Worm (Caenorhabditis elegans) whole organism, young adult: ENCODE data around the gene plg-1.

ENCODE experiments used
- B0035.1 ChIP-seq: sonication (generic microtip); optimal IDR thresholded peaks from 2 replicates; lab custom pipeline; 2016; ENCODE audit warnings: missing genetic modification characterization, mild to moderate bottlenecking, missing compliant biosample characterization, missing genotype, missing genetic modification reagents
- C06A6.2 ChIP-seq: fragments of 200-800 bp; sonication (Bioruptor generic); conservative IDR thresholded peaks from 2 replicates; pipeline ENCODE4 v1.3.6; 2022; ENCODE audit warnings: missing genetic modification characterization, missing compliant biosample characterization
- F23B12.7 ChIP-seq: sonication (generic microtip); optimal IDR thresholded peaks from 2 replicates; lab custom pipeline; 2017; ENCODE audit warnings: missing genetic modification characterization, mild to moderate bottlenecking, missing compliant biosample characterization, antibody characterized with exemption, moderate library complexity; ENCODE audit not compliant: insufficient read depth
- Y53F4B.3 ChIP-seq: fragments of 200-800 bp; sonication (Bioruptor generic); IDR thresholded peaks from 2 replicates; pipeline ENCODE4 v1.3.6; 2022; ENCODE audit warnings: missing genetic modification reagents, missing genetic modification characterization, missing compliant biosample characterization
- Y56A3A.18 ChIP-seq: fragments of 200-800 bp; sonication (Bioruptor generic); IDR thresholded peaks from 2 replicates; pipeline ENCODE4 v1.3.6; 2022; ENCODE audit warnings: missing genetic modification reagents, missing genetic modification characterization, missing compliant biosample characterization
- Y67H2A.10 ChIP-seq: fragments of 200-800 bp; sonication (Bioruptor generic); conservative IDR thresholded peaks from 2 replicates; pipeline ENCODE4 v1.3.6; 2022; ENCODE audit warnings: missing genetic modification reagents, missing genetic modification characterization, missing compliant biosample characterization
- Y95B8A.8 ChIP-seq: fragments of 200-800 bp; sonication (Bioruptor generic); IDR thresholded peaks from 2 replicates; pipeline ENCODE4 v1.3.6; 2022; ENCODE audit warnings: missing genetic modification reagents, missing genetic modification characterization, missing compliant biosample characterization
- attf-6 ChIP-seq: fragments of 200-800 bp; sonication (Bioruptor generic); IDR thresholded peaks from 2 replicates; pipeline ENCODE4 v1.3.6; 2022; ENCODE audit warnings: missing genetic modification reagents, missing genetic modification characterization, missing compliant biosample characterization
- bed-2 ChIP-seq: fragments of 200-800 bp; sonication (Bioruptor generic); IDR thresholded peaks from 2 replicates; pipeline ENCODE4 v1.3.6; 2022; ENCODE audit warnings: missing genetic modification reagents, missing genetic modification characterization, missing compliant biosample characterization
- cebp-2 ChIP-seq: fragments of 200-800 bp; sonication (Bioruptor generic); IDR thresholded peaks from 2 replicates; pipeline ENCODE4 v1.3.6; 2022; ENCODE audit warnings: missing genetic modification characterization, missing compliant biosample characterization
- die-1 ChIP-seq: sonication (generic microtip); optimal IDR thresholded peaks from 2 replicates; lab custom pipeline; 2016; ENCODE audit warnings: missing genotype, mild to moderate bottlenecking, missing genetic modification characterization, missing compliant biosample characterization
- dox-1 ChIP-seq: fragments of 200-800 bp; sonication (Bioruptor generic); IDR thresholded peaks from 2 replicates; pipeline ENCODE4 v1.3.6; 2022; ENCODE audit warnings: missing genetic modification reagents, missing genetic modification characterization, missing compliant biosample characterization
- dpff-1 ChIP-seq: sonication (generic microtip); optimal IDR thresholded peaks from 2 replicates; lab custom pipeline; 2017; ENCODE audit warnings: mild to moderate bottlenecking, missing genetic modification characterization, missing compliant biosample characterization
- dpl-1 ChIP-seq: fragments of 150-350 bp; optimal IDR thresholded peaks from 2 replicates; lab custom pipeline; 2014; ENCODE audit warnings: missing biosample characterization, missing genetic modification reagents, missing genetic modification characterization
- efl-1 ChIP-seq: fragments of 150-350 bp; optimal IDR thresholded peaks from 2 replicates; lab custom pipeline; 2014; ENCODE audit warnings: missing biosample characterization, missing genetic modification reagents, missing genetic modification characterization
- egl-18 ChIP-seq: fragments of 200-800 bp; sonication (Bioruptor generic); IDR thresholded peaks from 2 replicates; pipeline ENCODE4 v1.3.6; 2022; ENCODE audit warnings: missing genetic modification reagents, missing genetic modification characterization, missing compliant biosample characterization
- egrh-3 ChIP-seq: fragments of 200-800 bp; sonication (Bioruptor generic); IDR thresholded peaks from 2 replicates; pipeline ENCODE4 v1.3.6; 2022; ENCODE audit warnings: missing genetic modification reagents, missing genetic modification characterization, missing compliant biosample characterization
- gei-17 ChIP-seq: fragments of 200-800 bp; sonication (Bioruptor generic); optimal IDR thresholded peaks from 2 replicates; lab custom pipeline; 2018; ENCODE audit warnings: mild to moderate bottlenecking, missing genetic modification characterization, missing compliant biosample characterization
- hmg-20 ChIP-seq: fragments of 200-800 bp; sonication (Bioruptor generic); IDR thresholded peaks from 2 replicates; pipeline ENCODE4 v1.3.6; 2022; ENCODE audit warnings: missing genetic modification reagents, missing genetic modification characterization, missing compliant biosample characterization
- let-607 ChIP-seq, 2 experiments: fragments of 200-800 bp in 1 of 2; sonication (Bioruptor generic) in 1 of 2; sonication (generic microtip) in 1 of 2; optimal IDR thresholded peaks; 2 replicates each; lab custom pipeline; 2016 to 2018; ENCODE audit warnings: mild to moderate bottlenecking in 2 of 2, missing compliant biosample characterization in 2 of 2, missing genetic modification characterization in 2 of 2, moderate library complexity in 2 of 2, missing genotype in 1 of 2
- lin-35 ChIP-seq, 3 experiments: fragments of 150-350 bp in 2 of 3; sonication (generic microtip) in 1 of 3; optimal IDR thresholded peaks; 2 replicates each; lab custom pipeline; 2014 to 2018; ENCODE audit warnings: missing biosample characterization in 3 of 3, missing genetic modification characterization in 3 of 3, missing genetic modification reagents in 3 of 3
- lin-40 ChIP-seq: sonication (generic microtip); optimal IDR thresholded peaks from 2 replicates; lab custom pipeline; 2016; ENCODE audit warnings: missing genetic modification characterization, mild to moderate bottlenecking, missing compliant biosample characterization, missing genotype, missing genetic modification reagents
- lin-54 ChIP-seq: fragments of 200-800 bp; sonication (Bioruptor generic); optimal IDR thresholded peaks from 2 replicates; lab custom pipeline; 2018; ENCODE audit warnings: mild to moderate bottlenecking, missing genetic modification characterization, missing compliant biosample characterization
- lsl-1 ChIP-seq: fragments of 200-800 bp; sonication (Bioruptor generic); optimal IDR thresholded peaks from 2 replicates; lab custom pipeline; 2018; ENCODE audit warnings: mild to moderate bottlenecking, missing genetic modification characterization, moderate library complexity, missing compliant biosample characterization
- lsy-27 ChIP-seq: sonication (generic microtip); optimal IDR thresholded peaks from 2 replicates; lab custom pipeline; 2017; ENCODE audit warnings: missing genetic modification characterization, mild to moderate bottlenecking, missing compliant biosample characterization, antibody characterized with exemption, missing genotype, borderline replicate concordance; ENCODE audit not compliant: insufficient read depth
- madf-3 ChIP-seq: fragments of 200-800 bp; sonication (Bioruptor generic); IDR thresholded peaks from 2 replicates; pipeline ENCODE4 v1.3.6; 2022; ENCODE audit warnings: missing genetic modification reagents, missing genetic modification characterization, missing compliant biosample characterization
- madf-8 ChIP-seq: fragments of 200-800 bp; sonication (Bioruptor generic); conservative IDR thresholded peaks from 2 replicates; pipeline ENCODE4 v1.3.6; 2022; ENCODE audit warnings: missing genetic modification reagents, missing genetic modification characterization, missing compliant biosample characterization
- mcd-1 ChIP-seq: fragments of 200-800 bp; sonication (Bioruptor generic); IDR thresholded peaks from 2 replicates; pipeline ENCODE4 v1.3.6; 2022; ENCODE audit warnings: missing genetic modification reagents, missing genetic modification characterization, missing compliant biosample characterization
- mes-4 ChIP-seq: sonication (generic microtip); optimal IDR thresholded peaks from 2 replicates; lab custom pipeline; 2016; ENCODE audit warnings: missing genotype, missing genetic modification characterization, missing compliant biosample characterization
- mxl-1 ChIP-seq: sonication (generic microtip); optimal IDR thresholded peaks from 2 replicates; lab custom pipeline; 2016; ENCODE audit warnings: missing genetic modification characterization, missing compliant biosample characterization
- nhr-27 ChIP-seq: fragments of 200-800 bp; sonication (Bioruptor generic); optimal IDR thresholded peaks from 2 replicates; lab custom pipeline; 2018; ENCODE audit warnings: mild to moderate bottlenecking, missing genetic modification characterization, moderate library complexity, missing compliant biosample characterization
- nhr-80 ChIP-seq: sonication (generic microtip); optimal IDR thresholded peaks from 2 replicates; lab custom pipeline; 2016; ENCODE audit warnings: missing genetic modification characterization, missing compliant biosample characterization
- pha-4 ChIP-seq: fragments of 150-350 bp; sonication (generic microtip); optimal IDR thresholded peaks from 2 replicates; lab custom pipeline; 2014; ENCODE audit warnings: missing biosample characterization, missing genetic modification reagents, missing genetic modification characterization
- sdz-38 ChIP-seq: sonication (generic microtip); optimal IDR thresholded peaks from 2 replicates; lab custom pipeline; 2016; ENCODE audit warnings: missing genotype, missing genetic modification characterization, missing compliant biosample characterization
- somi-1 ChIP-seq: fragments of 200-800 bp; sonication (Bioruptor generic); optimal IDR thresholded peaks from 2 replicates; lab custom pipeline; 2018; ENCODE audit warnings: mild to moderate bottlenecking, missing genetic modification characterization, missing compliant biosample characterization
- sptf-2 ChIP-seq: fragments of 200-800 bp; sonication (Bioruptor generic); optimal IDR thresholded peaks from 2 replicates; lab custom pipeline; 2018; ENCODE audit warnings: mild to moderate bottlenecking, missing genetic modification characterization, missing compliant biosample characterization
- xnd-1 ChIP-seq: sonication (generic microtip); optimal IDR thresholded peaks from 2 replicates; lab custom pipeline; 2016; ENCODE audit warnings: missing genotype, missing genetic modification reagents, missing genetic modification characterization, missing compliant biosample characterization
- ztf-18 ChIP-seq: sonication (generic microtip); optimal IDR thresholded peaks from 2 replicates; lab custom pipeline; 2016; ENCODE audit warnings: missing genotype, mild to moderate bottlenecking, missing genetic modification characterization, missing compliant biosample characterization
- ztf-22 ChIP-seq: fragments of 200-800 bp; sonication (Bioruptor generic); optimal IDR thresholded peaks from 2 replicates; lab custom pipeline; 2018; ENCODE audit warnings: mild to moderate bottlenecking, missing genetic modification characterization, moderate library complexity, missing compliant biosample characterization
- ztf-25 ChIP-seq: fragments of 200-800 bp; sonication (Bioruptor generic); IDR thresholded peaks from 2 replicates; pipeline ENCODE4 v1.3.6; 2022; ENCODE audit warnings: missing genetic modification reagents, missing genetic modification characterization, missing compliant biosample characterization
- ztf-26 ChIP-seq: sonication (generic microtip); optimal IDR thresholded peaks from 2 replicates; lab custom pipeline; 2017; ENCODE audit warnings: missing genetic modification characterization, missing compliant biosample characterization

The plg-1 gene

DNA sequence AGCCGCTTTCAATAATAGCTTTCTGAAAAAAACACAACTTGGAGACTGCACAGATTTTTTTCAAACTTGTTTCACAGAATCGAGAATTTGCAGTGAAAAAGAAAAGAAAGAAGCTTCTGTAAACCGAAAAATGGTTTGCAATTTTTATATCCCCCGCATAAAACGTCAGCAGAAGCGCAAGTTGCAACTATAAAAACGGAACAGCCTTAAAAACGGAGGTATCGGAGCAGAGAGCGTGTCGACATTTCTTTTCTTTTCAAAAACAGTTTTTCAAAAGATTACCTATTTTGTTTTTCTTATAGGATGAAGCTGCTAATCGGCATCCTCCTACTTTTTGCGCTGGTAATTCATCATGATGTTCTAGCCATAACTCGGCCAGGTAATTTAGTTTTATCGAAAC lies at the start of gene plg-1:
plg-1 (plus strand) TSS at position 301 of the 400 bp plus-strand sequence.
- no peak for TF ChIP-seq Y53F4B.3 (GFP tag; lab: Robert Waterston, UW)
- TF ChIP-seq madf-8 (GFP tag; lab: Robert Waterston, UW) = no peak
- no peak for TF ChIP-seq egl-18 (GFP tag; lab: Robert Waterston, UW)
- no peak for TF ChIP-seq somi-1 (GFP tag; lab: Kevin White, UChicago)
- no peak for TF ChIP-seq gei-17 (GFP tag; lab: Kevin White, UChicago)
- no peak for TF ChIP-seq B0035.1 (tag; lab: Kevin White, UChicago)
- TF ChIP-seq ztf-22 = no peak
- no peak for TF ChIP-seq die-1
- TF ChIP-seq attf-6 (GFP tag; lab: Robert Waterston, UW) = no peak
- TF ChIP-seq lsy-27 (tag; lab: Kevin White, UChicago) = no peak
- TF ChIP-seq, all 124 proteins: peak for 0

- TF ChIP-seq Y56A3A.18 (GFP tag; lab: Robert Waterston, UW) = 0 out of 2 replicates have a peak, but pooled peaks have one; percentile 35
- no peak for TF ChIP-seq ztf-25
- TF ChIP-seq egrh-3 (GFP tag; lab: Robert Waterston, UW) = no peak
- 0 out of 2 replicates have a peak, but pooled peaks have one; percentile 11 for TF ChIP-seq dox-1 (GFP tag; lab: Robert Waterston, UW)
- TF ChIP-seq Y95B8A.8 (GFP tag; lab: Robert Waterston, UW) = 0 out of 2 replicates have a peak, but pooled peaks have one; percentile 51
Observed at ce11 chrIII:8805815-8806214, 46.2 kb upstream of the plg-1 start.

DNA sequence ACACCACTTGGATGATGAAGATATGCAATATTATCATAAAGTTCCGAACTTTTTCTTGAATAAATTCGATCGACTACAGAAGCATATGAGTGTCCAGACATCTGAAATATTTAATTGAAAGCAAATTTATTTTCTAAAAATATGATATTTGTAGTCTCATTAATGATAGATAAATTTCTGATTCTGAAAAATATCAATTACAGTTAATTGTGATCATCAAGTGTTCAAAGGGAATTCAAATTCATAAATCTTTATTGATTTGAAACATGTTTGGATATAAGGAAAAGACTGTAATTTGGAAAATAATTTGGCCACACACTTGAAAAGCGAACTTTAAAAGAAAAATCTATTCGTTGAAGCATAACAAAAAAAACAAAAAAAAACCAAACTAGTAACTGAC lies 44.8 kb upstream of the plg-1 start, which contains the start of gene F54F2.7:
F54F2.7 (minus strand) TSS at position 101 of the 400 bp plus-strand sequence.
- TF ChIP-seq Y95B8A.8 (GFP tag; lab: Robert Waterston, UW) = no peak
- TF ChIP-seq, all 124 proteins: peak for 0

DNA sequence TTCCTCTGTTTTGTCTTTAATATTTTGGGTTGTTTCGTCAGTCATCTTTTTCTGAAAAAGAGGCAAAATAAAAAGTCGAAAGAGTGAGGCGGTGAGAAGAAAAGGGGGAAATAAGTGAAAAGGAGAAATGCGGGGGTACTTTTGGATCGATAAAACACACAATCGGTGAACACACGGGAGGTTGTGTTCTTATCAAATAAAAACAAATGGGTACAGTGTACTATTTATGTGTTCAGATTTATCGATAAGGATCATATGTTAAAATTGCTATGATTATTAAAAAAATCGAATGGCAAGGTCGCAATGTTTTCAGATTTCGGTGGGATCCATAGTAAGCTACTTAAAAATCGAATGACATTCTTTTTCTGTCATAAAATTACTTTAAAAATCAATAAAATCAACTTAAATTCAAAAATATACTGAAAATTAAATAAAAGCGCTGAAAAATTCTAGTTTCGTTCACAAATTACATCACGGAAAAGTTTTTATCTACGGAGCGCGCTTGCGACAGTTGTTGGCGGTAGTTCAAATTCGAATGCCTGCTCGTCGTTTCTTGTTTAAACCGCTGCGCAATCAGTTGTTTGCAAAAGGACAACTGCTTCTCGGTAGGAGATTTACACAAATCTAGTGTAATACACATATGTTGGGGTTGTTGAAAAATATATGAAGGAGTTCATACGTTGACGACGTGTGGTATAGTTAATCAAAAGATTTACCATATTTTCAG lies 42.7 kb upstream of the plg-1 start, which contains the start of gene prx-19:
prx-19 (minus strand) TSS at position 51 of the 727 bp plus-strand sequence.
- TF ChIP-seq lin-35 (GFP tag; optimal IDR thresholded peaks at IDR 0.05; lab: Kevin White, UChicago) (peak in 1 of 3 experiments; percentile 81), sptf-2 (GFP tag; lab: Kevin White, UChicago) (no peak), efl-1 (GFP tag; lab: Kevin White, UChicago) (peak; percentile 72), pha-4 (tag; lab: Kevin White, UChicago) (no peak), lin-54 (GFP tag; lab: Kevin White, UChicago) (peak; percentile 80), mcd-1 (GFP tag; lab: Robert Waterston, UW) (peak; percentile 83), F23B12.7 (tag; lab: Kevin White, UChicago) (peak; percentile 22), mxl-1 (tag; lab: Kevin White, UChicago) (no peak), mes-4 (tag; lab: Kevin White, UChicago) (no peak), dpff-1 (no peak), Y56A3A.18 (GFP tag; lab: Robert Waterston, UW) (no peak), dpl-1 (GFP tag; lab: Kevin White, UChicago) (peak; percentile 67), sdz-38 (no peak), nhr-80 (peak; percentile 5)

DNA sequence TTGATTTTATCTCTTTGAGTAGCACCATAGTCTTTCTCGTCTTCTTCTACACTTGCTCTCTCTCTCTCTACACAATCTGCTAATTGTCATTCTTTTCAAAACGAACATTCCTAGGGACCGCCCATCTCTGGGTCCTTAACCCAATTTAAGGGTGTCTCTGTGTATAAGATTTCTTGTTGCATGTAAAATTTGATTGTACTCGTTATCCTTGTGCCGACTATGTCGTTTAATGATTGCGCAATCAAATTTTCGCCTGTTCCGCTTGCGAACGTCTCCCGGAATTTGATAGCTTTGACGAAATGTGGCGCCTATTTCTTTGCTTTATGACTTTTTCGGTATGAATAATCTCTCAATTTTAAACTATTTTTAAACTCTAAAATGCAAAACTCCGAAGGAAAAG lies 41.0 kb upstream of the plg-1 start:
- TF ChIP-seq lin-40 (tag; lab: Kevin White, UChicago) (no peak), let-607 (tag; optimal IDR thresholded peaks at IDR 0.05; lab: Kevin White, UChicago) (no peak), bed-2 (GFP tag; lab: Robert Waterston, UW) (no peak), lsl-1 (GFP tag; lab: Kevin White, UChicago) (no peak), nhr-27 (no peak), madf-3 (GFP tag; lab: Robert Waterston, UW) (no peak), ztf-18 (tag; lab: Kevin White, UChicago) (no peak), lin-54 (GFP tag; lab: Kevin White, UChicago) (no peak), C06A6.2 (no peak), xnd-1 (tag; lab: Kevin White, UChicago) (no peak), hmg-20 (GFP tag; lab: Robert Waterston, UW) (no peak), Y67H2A.10 (GFP tag; lab: Robert Waterston, UW) (no peak), cebp-2 (GFP tag; lab: Robert Waterston, UW) (no peak), ztf-26 (tag; lab: Kevin White, UChicago) (no peak)
